Worm (Caenorhabditis elegans) whole organism, L2 larva: Measurements from ENCODE around the gene gpa-4.

ENCODE experiments used
- R02D3.7 ChIP-seq: fragments of 150-350 bp; optimal IDR thresholded peaks from 2 replicates; lab custom pipeline; 2014; ENCODE audit warnings: missing biosample characterization, missing genetic modification characterization
- aly-2 ChIP-seq: fragments of 150-350 bp; optimal IDR thresholded peaks from 2 replicates; lab custom pipeline; 2014; ENCODE audit warnings: missing biosample characterization, missing genetic modification characterization
- ama-1 ChIP-seq: fragments of 150-350 bp; optimal IDR thresholded peaks from 2 replicates; lab custom pipeline; 2018; ENCODE audit warnings: inconsistent platforms
- ceh-16 ChIP-seq: fragments of 150-350 bp; optimal IDR thresholded peaks from 2 replicates; lab custom pipeline; 2014; ENCODE audit warnings: missing biosample characterization, missing genetic modification characterization
- mab-5 ChIP-seq: fragments of 150-350 bp; optimal IDR thresholded peaks from 2 replicates; lab custom pipeline; 2014; ENCODE audit warnings: missing biosample characterization, missing genetic modification characterization
- mdl-1 ChIP-seq, 2 experiments: fragments of 150-350 bp in 1 of 2; sonication (generic microtip) in 1 of 2; optimal IDR thresholded peaks; 2 replicates each; lab custom pipeline; 2017; ENCODE audit warnings: missing biosample characterization in 2 of 2, missing genetic modification characterization in 2 of 2
- nhr-237 ChIP-seq: fragments of 150-350 bp; optimal IDR thresholded peaks from 2 replicates; lab custom pipeline; 2014; ENCODE audit warnings: missing biosample characterization, missing genetic modification characterization
- nhr-77 ChIP-seq: fragments of 150-350 bp; optimal IDR thresholded peaks from 2 replicates; lab custom pipeline; 2014; ENCODE audit warnings: missing biosample characterization, missing genetic modification characterization
- peb-1 ChIP-seq: fragments of 150-350 bp; optimal IDR thresholded peaks from 2 replicates; lab custom pipeline; 2014; ENCODE audit warnings: missing biosample characterization, missing genetic modification characterization
- skn-1 ChIP-seq: sonication (generic microtip); optimal IDR thresholded peaks from 2 replicates; lab custom pipeline; 2017; ENCODE audit warnings: missing biosample characterization, missing genetic modification characterization
- snpc-4 ChIP-seq: fragments of 150-350 bp; optimal IDR thresholded peaks from 2 replicates; lab custom pipeline; 2014; ENCODE audit warnings: missing biosample characterization, missing genetic modification characterization
- unc-55 ChIP-seq: fragments of 150-350 bp; sonication (generic microtip); optimal IDR thresholded peaks from 3 replicates; lab custom pipeline; 2014; ENCODE audit warnings: missing biosample characterization, missing genetic modification reagents, missing genetic modification characterization
- zag-1 ChIP-seq: fragments of 150-350 bp; optimal IDR thresholded peaks from 2 replicates; lab custom pipeline; 2014; ENCODE audit warnings: missing biosample characterization, missing genetic modification characterization

DNA sequence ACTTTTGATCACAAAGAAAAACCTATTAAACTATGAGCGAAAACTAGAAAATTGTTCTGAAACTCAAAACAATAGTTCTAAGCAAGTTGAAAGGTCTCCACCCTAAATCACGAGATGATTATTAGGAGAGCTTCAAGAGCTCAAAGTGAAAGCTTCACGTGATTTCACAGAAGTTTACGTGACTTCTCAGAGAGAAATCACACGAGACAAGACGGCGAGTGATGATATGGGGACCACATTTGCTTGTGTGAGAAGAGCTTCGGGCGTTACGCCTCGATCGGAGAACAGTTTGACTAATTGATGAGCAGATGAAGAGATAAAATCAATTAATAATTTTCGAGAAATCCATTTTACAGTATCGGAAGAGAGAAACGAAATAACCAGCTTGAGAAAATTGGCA, 36.5 kb upstream of the gpa-4 start:
- TF ChIP-seq peb-1 (tag; lab: Kevin White, UChicago): no peak
- no peak for TF ChIP-seq snpc-4 (tag; lab: Kevin White, UChicago)
- TF ChIP-seq zag-1 (tag; lab: Kevin White, UChicago): no peak
- TF ChIP-seq ama-1: no peak
- no peak for TF ChIP-seq nhr-77 (tag; lab: Kevin White, UChicago)
- no peak for TF ChIP-seq unc-55 (GFP tag; lab: Kevin White, UChicago)
- TF ChIP-seq nhr-237 (tag; lab: Kevin White, UChicago): no peak
- no peak for TF ChIP-seq R02D3.7 (tag; lab: Kevin White, UChicago)
- no peak for TF ChIP-seq ceh-16 (tag; lab: Kevin White, UChicago)
- TF ChIP-seq skn-1 (tag; lab: Kevin White, UChicago): no peak
- no peak for TF ChIP-seq mab-5
- no peak for TF ChIP-seq mdl-1 (tag; optimal IDR thresholded peaks at IDR 0.05; lab: Kevin White, UChicago)
- TF ChIP-seq aly-2 (tag; lab: Kevin White, UChicago): no peak
